Fruit fly (Drosophila melanogaster): ENCODE results near the gene CG17111.

dm6 chr3R:23027428-23027813 lies 39.6 kb downstream of the CG17111 start:
- no peak for TF ChIP-seq Crg-1 (GFP tag; optimal IDR thresholded peaks at IDR 0.05)
- no peak for TF ChIP-seq CG12768 (GFP tag; optimal IDR thresholded peaks at IDR 0.05)
- TF ChIP-seq Clk (GFP tag; optimal IDR thresholded peaks at IDR 0.05): no peak
- TF ChIP-seq CG7045 (GFP tag; optimal IDR thresholded peaks at IDR 0.05): no peak
- no peak for TF ChIP-seq CG7101 (tag; optimal IDR thresholded peaks at IDR 0.05)
- TF ChIP-seq kay (GFP tag; ENCODE audit: borderline replicate concordance): no peak
- no peak for TF ChIP-seq ovo (GFP tag; optimal IDR thresholded peaks at IDR 0.05)
- TF ChIP-seq tj (GFP tag; optimal IDR thresholded peaks at IDR 0.05): no peak
- TF ChIP-seq Hr96 (GFP tag; optimal IDR thresholded peaks at IDR 0.05): no peak
- TF ChIP-seq cnc (optimal IDR thresholded peaks at IDR 0.05): no peak
- no peak for TF ChIP-seq Mnt (GFP tag; optimal IDR thresholded peaks at IDR 0.05)
- TF ChIP-seq CG33017 (tag; optimal IDR thresholded peaks at IDR 0.05): no peak
- TF ChIP-seq CG11617 (GFP tag; optimal IDR thresholded peaks at IDR 0.05): no peak

All from whole organism, adult.